Fruit fly (Drosophila melanogaster) whole organism, wandering third instar larva: Measurements from ENCODE around the gene rho-6.
A peak's percentile ranks its signal among the peaks of the same experiment; 100 is the strongest.

Experiments
- Myc ChIP-seq: fragments of >200 bp; optimal IDR thresholded peaks from 2 replicates; lab custom pipeline; 2017
- fru ChIP-seq: fragments of 200-800 bp; sonication (Bioruptor generic); optimal IDR thresholded peaks from 3 replicates; lab custom pipeline; 2016; ENCODE audit warnings: missing biosample characterization, mild to moderate bottlenecking, missing genetic modification characterization
- h ChIP-seq: fragments of 200-800 bp; sonication (Bioruptor generic); optimal IDR thresholded peaks from 3 replicates; lab custom pipeline; 2016; ENCODE audit warnings: missing biosample characterization, mild to moderate bottlenecking, missing genetic modification characterization

dm6 chr2L:12096396-12096813, 36.8 kb downstream of the rho-6 start, which contains the start of the genes CG6712 and Mt2:
- TF ChIP-seq Myc (lab: Kevin White, UChicago) (peak; percentile 60), fru (no peak), h (no peak)
